Worm (Caenorhabditis elegans) whole organism, young adult: ENCODE measurements around the gene skr-14.

Experiments
- B0035.1 ChIP-seq: sonication (generic microtip); optimal IDR thresholded peaks from 2 replicates; lab custom pipeline; 2016; ENCODE audit warnings: missing genetic modification characterization, mild to moderate bottlenecking, missing compliant biosample characterization, missing genotype, missing genetic modification reagents
- C06A6.2 ChIP-seq: fragments of 200-800 bp; sonication (Bioruptor generic); conservative IDR thresholded peaks from 2 replicates; pipeline ENCODE4 v1.3.6; 2022; ENCODE audit warnings: missing genetic modification characterization, missing compliant biosample characterization
- C17E4.6 ChIP-seq: fragments of 200-800 bp; sonication (Bioruptor generic); IDR thresholded peaks from 2 replicates; pipeline ENCODE4 v1.3.6; 2022; ENCODE audit warnings: missing genetic modification reagents, missing genetic modification characterization, missing compliant biosample characterization
- F10E7.11 ChIP-seq: sonication (generic microtip); optimal IDR thresholded peaks from 2 replicates; lab custom pipeline; 2017; ENCODE audit warnings: mild to moderate bottlenecking, missing genetic modification characterization, moderate library complexity, missing compliant biosample characterization
- F23B12.7 ChIP-seq: sonication (generic microtip); optimal IDR thresholded peaks from 2 replicates; lab custom pipeline; 2017; ENCODE audit warnings: missing genetic modification characterization, mild to moderate bottlenecking, missing compliant biosample characterization, antibody characterized with exemption, moderate library complexity; ENCODE audit not compliant: insufficient read depth
- F33H1.4 ChIP-seq: fragments of 200-800 bp; sonication (Bioruptor generic); IDR thresholded peaks from 2 replicates; pipeline ENCODE4 v1.3.6; 2022; ENCODE audit warnings: missing genetic modification reagents, missing genetic modification characterization, missing compliant biosample characterization
- F57C9.4 ChIP-seq: sonication (generic microtip); optimal IDR thresholded peaks from 2 replicates; lab custom pipeline; 2017; ENCODE audit warnings: mild to moderate bottlenecking, missing genetic modification characterization, missing compliant biosample characterization
- K11D2.4 ChIP-seq: fragments of 200-800 bp; sonication (Bioruptor generic); IDR thresholded peaks from 2 replicates; pipeline ENCODE4 v1.3.6; 2022; ENCODE audit warnings: missing genetic modification reagents, missing genetic modification characterization, missing compliant biosample characterization
- T07F8.4 ChIP-seq: sonication (generic microtip); optimal IDR thresholded peaks from 2 replicates; lab custom pipeline; 2016; ENCODE audit warnings: mild to moderate bottlenecking, missing genetic modification characterization, moderate library complexity, missing compliant biosample characterization
- Y95B8A.8 ChIP-seq: fragments of 200-800 bp; sonication (Bioruptor generic); IDR thresholded peaks from 2 replicates; pipeline ENCODE4 v1.3.6; 2022; ENCODE audit warnings: missing genetic modification reagents, missing genetic modification characterization, missing compliant biosample characterization
- akir-1 ChIP-seq: fragments of 200-800 bp; sonication (Bioruptor generic); optimal IDR thresholded peaks from 2 replicates; lab custom pipeline; 2018; ENCODE audit warnings: mild to moderate bottlenecking, missing genetic modification characterization, moderate library complexity, missing compliant biosample characterization
- attf-6 ChIP-seq: fragments of 200-800 bp; sonication (Bioruptor generic); IDR thresholded peaks from 2 replicates; pipeline ENCODE4 v1.3.6; 2022; ENCODE audit warnings: missing genetic modification reagents, missing genetic modification characterization, missing compliant biosample characterization
- ccch-3 ChIP-seq: fragments of 200-800 bp; sonication (Bioruptor generic); optimal IDR thresholded peaks from 2 replicates; lab custom pipeline; 2018; ENCODE audit warnings: mild to moderate bottlenecking, missing genetic modification characterization, missing compliant biosample characterization
- ceh-79 ChIP-seq: sonication (generic microtip); optimal IDR thresholded peaks from 2 replicates; lab custom pipeline; 2017; ENCODE audit warnings: mild to moderate bottlenecking, missing genetic modification characterization, missing compliant biosample characterization
- ceh-91 ChIP-seq: fragments of 200-800 bp; sonication (Bioruptor generic); IDR thresholded peaks from 2 replicates; pipeline ENCODE4 v1.3.6; 2022; ENCODE audit warnings: missing genetic modification reagents, missing genetic modification characterization, missing compliant biosample characterization
- die-1 ChIP-seq: sonication (generic microtip); optimal IDR thresholded peaks from 2 replicates; lab custom pipeline; 2016; ENCODE audit warnings: missing genotype, mild to moderate bottlenecking, missing genetic modification characterization, missing compliant biosample characterization
- dpff-1 ChIP-seq: sonication (generic microtip); optimal IDR thresholded peaks from 2 replicates; lab custom pipeline; 2017; ENCODE audit warnings: mild to moderate bottlenecking, missing genetic modification characterization, missing compliant biosample characterization
- egl-18 ChIP-seq: fragments of 200-800 bp; sonication (Bioruptor generic); IDR thresholded peaks from 2 replicates; pipeline ENCODE4 v1.3.6; 2022; ENCODE audit warnings: missing genetic modification reagents, missing genetic modification characterization, missing compliant biosample characterization
- egrh-3 ChIP-seq: fragments of 200-800 bp; sonication (Bioruptor generic); IDR thresholded peaks from 2 replicates; pipeline ENCODE4 v1.3.6; 2022; ENCODE audit warnings: missing genetic modification reagents, missing genetic modification characterization, missing compliant biosample characterization
- gei-17 ChIP-seq: fragments of 200-800 bp; sonication (Bioruptor generic); optimal IDR thresholded peaks from 2 replicates; lab custom pipeline; 2018; ENCODE audit warnings: mild to moderate bottlenecking, missing genetic modification characterization, missing compliant biosample characterization
- hlh-12 ChIP-seq: sonication (generic microtip); optimal IDR thresholded peaks from 2 replicates; lab custom pipeline; 2016; ENCODE audit warnings: missing genetic modification characterization, missing compliant biosample characterization
- hsf-1 ChIP-seq: fragments of 200-800 bp; sonication (Bioruptor generic); IDR thresholded peaks from 2 replicates; pipeline ENCODE4 v1.3.6; 2022; ENCODE audit warnings: missing genetic modification reagents, missing genetic modification characterization, missing compliant biosample characterization
- lin-26 ChIP-seq: fragments of 200-800 bp; sonication (Bioruptor generic); IDR thresholded peaks from 2 replicates; pipeline ENCODE4 v1.3.6; 2022; ENCODE audit warnings: missing genetic modification reagents, missing genetic modification characterization, missing compliant biosample characterization
- lin-40 ChIP-seq: sonication (generic microtip); optimal IDR thresholded peaks from 2 replicates; lab custom pipeline; 2016; ENCODE audit warnings: missing genetic modification characterization, mild to moderate bottlenecking, missing compliant biosample characterization, missing genotype, missing genetic modification reagents
- lsy-27 ChIP-seq: sonication (generic microtip); optimal IDR thresholded peaks from 2 replicates; lab custom pipeline; 2017; ENCODE audit warnings: missing genetic modification characterization, mild to moderate bottlenecking, missing compliant biosample characterization, antibody characterized with exemption, missing genotype, borderline replicate concordance; ENCODE audit not compliant: insufficient read depth
- madf-3 ChIP-seq: fragments of 200-800 bp; sonication (Bioruptor generic); IDR thresholded peaks from 2 replicates; pipeline ENCODE4 v1.3.6; 2022; ENCODE audit warnings: missing genetic modification reagents, missing genetic modification characterization, missing compliant biosample characterization
- madf-6 ChIP-seq: fragments of 200-800 bp; sonication (Bioruptor generic); IDR thresholded peaks from 2 replicates; pipeline ENCODE4 v1.3.6; 2022; ENCODE audit warnings: missing genetic modification reagents, missing genetic modification characterization, missing compliant biosample characterization
- madf-8 ChIP-seq: fragments of 200-800 bp; sonication (Bioruptor generic); conservative IDR thresholded peaks from 2 replicates; pipeline ENCODE4 v1.3.6; 2022; ENCODE audit warnings: missing genetic modification reagents, missing genetic modification characterization, missing compliant biosample characterization
- mcd-1 ChIP-seq: fragments of 200-800 bp; sonication (Bioruptor generic); IDR thresholded peaks from 2 replicates; pipeline ENCODE4 v1.3.6; 2022; ENCODE audit warnings: missing genetic modification reagents, missing genetic modification characterization, missing compliant biosample characterization
- nfyb-1 ChIP-seq: fragments of 200-800 bp; sonication (Bioruptor generic); IDR thresholded peaks from 2 replicates; pipeline ENCODE4 v1.3.6; 2022; ENCODE audit warnings: missing genetic modification reagents, missing genetic modification characterization, missing compliant biosample characterization
- sdz-38 ChIP-seq: sonication (generic microtip); optimal IDR thresholded peaks from 2 replicates; lab custom pipeline; 2016; ENCODE audit warnings: missing genotype, missing genetic modification characterization, missing compliant biosample characterization
- sea-2 ChIP-seq: fragments of 200-800 bp; sonication (Bioruptor generic); IDR thresholded peaks from 2 replicates; pipeline ENCODE4 v1.3.6; 2022; ENCODE audit warnings: missing genetic modification characterization, missing compliant biosample characterization
- snpc-3.4 ChIP-seq: sonication (generic microtip); optimal IDR thresholded peaks from 2 replicates; lab custom pipeline; 2017; ENCODE audit warnings: missing genetic modification characterization, mild to moderate bottlenecking, missing compliant biosample characterization, antibody characterized with exemption, moderate library complexity, missing genotype, missing genetic modification reagents
- xnd-1 ChIP-seq: sonication (generic microtip); optimal IDR thresholded peaks from 2 replicates; lab custom pipeline; 2016; ENCODE audit warnings: missing genotype, missing genetic modification reagents, missing genetic modification characterization, missing compliant biosample characterization
- ztf-18 ChIP-seq: sonication (generic microtip); optimal IDR thresholded peaks from 2 replicates; lab custom pipeline; 2016; ENCODE audit warnings: missing genotype, mild to moderate bottlenecking, missing genetic modification characterization, missing compliant biosample characterization
- ztf-6 ChIP-seq: fragments of 200-800 bp; sonication (Bioruptor generic); IDR thresholded peaks from 2 replicates; pipeline ENCODE4 v1.3.6; 2022; ENCODE audit warnings: missing genetic modification reagents, missing genetic modification characterization, missing compliant biosample characterization

Gene skr-14

ce11 chrV:4411714-4412113, 9.7 kb downstream of the skr-14 start, which contains the start of gene Y47D7A.17:
TSS of gene Y47D7A.17 (minus strand) at chrV:4411814.
- TF ChIP-seq T07F8.4 (tag; lab: Kevin White, UChicago) (no peak), hlh-12 (no peak), ztf-6 (GFP tag; lab: Robert Waterston, UW) (no peak), attf-6 (GFP tag; lab: Robert Waterston, UW) (no peak), F10E7.11 (tag; lab: Kevin White, UChicago) (no peak), ceh-91 (GFP tag; lab: Robert Waterston, UW) (no peak), hsf-1 (GFP tag; lab: Robert Waterston, UW) (no peak), F33H1.4 (GFP tag; lab: Robert Waterston, UW) (no peak), K11D2.4 (GFP tag; lab: Robert Waterston, UW) (no peak), lin-40 (no peak), akir-1 (GFP tag; lab: Kevin White, UChicago) (no peak)

- TF ChIP-seq B0035.1 (tag; lab: Kevin White, UChicago) (no peak), C17E4.6 (GFP tag; lab: Robert Waterston, UW) (no peak), lsy-27 (no peak), egrh-3 (GFP tag; lab: Robert Waterston, UW) (no peak), snpc-3.4 (tag; lab: Kevin White, UChicago) (no peak), madf-8 (GFP tag; lab: Robert Waterston, UW) (no peak)
These were observed 10.7 kb downstream of the skr-14 start, which contains the start of gene Y47D7A.3 for ce11 chrV:4410643-4411042. TSS of gene Y47D7A.3 (plus strand) at chrV:4410943.

ce11 chrV:4407519-4407918, 13.9 kb downstream of the skr-14 start, which contains the start of gene nhr-118:
TSS of gene nhr-118 (plus strand) at chrV:4407819.
- TF ChIP-seq F23B12.7 (tag; lab: Kevin White, UChicago) (no peak), ccch-3 (GFP tag; lab: Kevin White, UChicago) (no peak), madf-3 (GFP tag; lab: Robert Waterston, UW) (no peak), F33H1.4 (GFP tag; lab: Robert Waterston, UW) (no peak), xnd-1 (tag; lab: Kevin White, UChicago) (no peak), Y95B8A.8 (GFP tag; lab: Robert Waterston, UW) (no peak)

ce11 chrV:4401865-4402264, 19.5 kb downstream of the skr-14 start, which contains the start of gene F13A2.5:
TSS of gene F13A2.5 (minus strand) at chrV:4401965.
- no peak for TF ChIP-seq die-1
- TF ChIP-seq sea-2 = no peak
- no peak for TF ChIP-seq gei-17
- no peak for TF ChIP-seq ztf-18
- no peak for TF ChIP-seq dpff-1
- TF ChIP-seq egl-18 (GFP tag; lab: Robert Waterston, UW) = no peak
- TF ChIP-seq akir-1 (GFP tag; lab: Kevin White, UChicago) = no peak
- no peak for TF ChIP-seq madf-6
- no peak for TF ChIP-seq sdz-38
- no peak for TF ChIP-seq nfyb-1 (GFP tag; lab: Robert Waterston, UW)
- no peak for TF ChIP-seq madf-3 (GFP tag; lab: Robert Waterston, UW)
- no peak for TF ChIP-seq mcd-1 (GFP tag; lab: Robert Waterston, UW)
- no peak for TF ChIP-seq lin-26 (GFP tag; lab: Robert Waterston, UW)
- no peak for TF ChIP-seq ceh-79 (tag; lab: Kevin White, UChicago)
- no peak for TF ChIP-seq C06A6.2 (GFP tag; lab: Robert Waterston, UW)
- no peak for TF ChIP-seq F57C9.4
